In genomic region chrX:17829083-17829997, dm6 we compare ENCODE assay signal across 1 fruit fly cellular context.
A peak's percentile ranks its signal among the peaks of the same experiment; 100 is the strongest.
TF ChIP-seq lines count a peak whose summit lies in the region.

No protein-coding gene starts in this region.

TF ChIP-seq in whole organism, embryonic, 481 proteins besides CTCF, POLR2A, EP300 and RAD21 (continued from another document and continues in another):
- TF ChIP-seq CG18262 (tag; optimal IDR thresholded peaks at IDR 0.05; lab: Kevin White, UChicago), result peak; percentile 91
- TF ChIP-seq HHEX (GFP tag; optimal IDR thresholded peaks at IDR 0.05; lab: Kevin White, UChicago), result peak; percentile 25
- no peak for TF ChIP-seq CG4282 (GFP tag; optimal IDR thresholded peaks at IDR 0.05; lab: Kevin White, UChicago)
- peak; percentile 67 for TF ChIP-seq CG7556 (GFP tag; optimal IDR thresholded peaks at IDR 0.05; lab: Kevin White, UChicago)
- no peak for TF ChIP-seq CG9932 (GFP tag; IDR thresholded peaks at IDR 0.05; lab: Robert Waterston, UW)
- no peak for TF ChIP-seq Sry-δ (GFP tag; optimal IDR thresholded peaks at IDR 0.05; lab: Kevin White, UChicago)
- TF ChIP-seq fd64A (GFP tag; optimal IDR thresholded peaks at IDR 0.05; lab: Kevin White, UChicago), result no peak
- no peak for TF ChIP-seq z (GFP tag; IDR thresholded peaks at IDR 0.05; lab: Robert Waterston, UW)
- no peak for TF ChIP-seq Bdp1 (GFP tag; optimal IDR thresholded peaks at IDR 0.05; lab: Kevin White, UChicago)
- no peak for TF ChIP-seq Dref (GFP tag; IDR thresholded peaks at IDR 0.05; lab: Robert Waterston, UW)
- TF ChIP-seq chinmo (GFP tag; IDR thresholded peaks at IDR 0.05; lab: Robert Waterston, UW; ENCODE audit: partially characterized antibody), result 0 out of 4 replicates have a peak, but pooled peaks have one; percentile 36
- TF ChIP-seq dmrt99B (tag; optimal IDR thresholded peaks at IDR 0.05; lab: Kevin White, UChicago), result peak; percentile 82
- TF ChIP-seq sd (tag; optimal IDR thresholded peaks at IDR 0.05; lab: Kevin White, UChicago), result no peak
- peak; percentile 81 for TF ChIP-seq cad (GFP tag; optimal IDR thresholded peaks at IDR 0.05; lab: Kevin White, UChicago)
- TF ChIP-seq Hand (GFP tag; optimal IDR thresholded peaks at IDR 0.05; lab: Kevin White, UChicago), result no peak
- no peak for TF ChIP-seq B-H1 (GFP tag; IDR thresholded peaks at IDR 0.05; lab: Robert Waterston, UW)
- TF ChIP-seq bcd (GFP tag; optimal IDR thresholded peaks at IDR 0.05; lab: Kevin White, UChicago), result peak; percentile 51
- peak; percentile 29 to 76 for TF ChIP-seq bsh (GFP tag; optimal IDR thresholded peaks at IDR 0.05; lab: Kevin White, UChicago)
- no peak for TF ChIP-seq CG7987 (GFP tag; optimal IDR thresholded peaks at IDR 0.05; lab: Kevin White, UChicago)
- no peak for TF ChIP-seq Dll (GFP tag; IDR thresholded peaks at IDR 0.05; lab: Robert Waterston, UW; ENCODE audit: partially characterized antibody)
- peak; percentile 77 for TF ChIP-seq CG9727 (GFP tag; optimal IDR thresholded peaks at IDR 0.05; lab: Kevin White, UChicago)
- no peak for TF ChIP-seq CG6272 (GFP tag; IDR thresholded peaks at IDR 0.05; lab: Robert Waterston, UW)
- TF ChIP-seq Fer1 (GFP tag; optimal IDR thresholded peaks at IDR 0.05; lab: Kevin White, UChicago), result peak; percentile 16
- TF ChIP-seq CG7357 (GFP tag; IDR thresholded peaks at IDR 0.05; lab: Robert Waterston, UW), result 0 out of 3 replicates have a peak, but pooled peaks have one; percentile 31
- peak; percentile 20; the same call in 1 of the 3 replicates for TF ChIP-seq jigr1 (GFP tag; IDR thresholded peaks at IDR 0.05; lab: Robert Waterston, UW)
- TF ChIP-seq Adf1 (GFP tag; IDR thresholded peaks at IDR 0.05; lab: Robert Waterston, UW), result no peak
- no peak for TF ChIP-seq Myb (GFP tag; optimal IDR thresholded peaks at IDR 0.05; lab: Kevin White, UChicago)
- TF ChIP-seq CG3726 (GFP tag; IDR thresholded peaks at IDR 0.05; lab: Robert Waterston, UW), result no peak
- TF ChIP-seq hkb (optimal IDR thresholded peaks at IDR 0.05; lab: Kevin White, UChicago), result no peak
- TF ChIP-seq hkb (GFP tag; IDR thresholded peaks at IDR 0.05; lab: Robert Waterston, UW), result peak; percentile 33; the same call in 1 of the 2 replicates
- TF ChIP-seq CG30431 (GFP tag; optimal IDR thresholded peaks at IDR 0.05; lab: Kevin White, UChicago), result peak; percentile 34
- TF ChIP-seq CG17912 (GFP tag; optimal IDR thresholded peaks at IDR 0.05; lab: Kevin White, UChicago), result no peak
- peak; percentile 39 for TF ChIP-seq Abd-B (GFP tag; optimal IDR thresholded peaks at IDR 0.05; lab: Kevin White, UChicago)
- peak; percentile 85 for TF ChIP-seq CG14710 (tag; optimal IDR thresholded peaks at IDR 0.05; lab: Kevin White, UChicago)
- TF ChIP-seq Spps (tag; optimal IDR thresholded peaks at IDR 0.05; lab: Kevin White, UChicago), result peak; percentile 58
- TF ChIP-seq lbe (GFP tag; optimal IDR thresholded peaks at IDR 0.05; lab: Kevin White, UChicago), result no peak
- peak; percentile 44 for TF ChIP-seq chn (GFP tag; optimal IDR thresholded peaks at IDR 0.05; lab: Kevin White, UChicago)
- TF ChIP-seq D19A (tag; optimal IDR thresholded peaks at IDR 0.05; lab: Kevin White, UChicago), result peak; percentile 81
- TF ChIP-seq CG31365 (tag; optimal IDR thresholded peaks at IDR 0.05; lab: Kevin White, UChicago), result no peak
- no peak for TF ChIP-seq CG11085 (GFP tag; IDR thresholded peaks at IDR 0.05; lab: Robert Waterston, UW)
- no peak for TF ChIP-seq h (optimal IDR thresholded peaks at IDR 0.05; lab: Kevin White, UChicago)
- TF ChIP-seq CG10147 (GFP tag; optimal IDR thresholded peaks at IDR 0.05; lab: Kevin White, UChicago), result no peak
- TF ChIP-seq Lpt (GFP tag; optimal IDR thresholded peaks at IDR 0.05; lab: Kevin White, UChicago), result no peak
- no peak for TF ChIP-seq mam (GFP tag; optimal IDR thresholded peaks at IDR 0.05; lab: Kevin White, UChicago)
- TF ChIP-seq CG2129 (GFP tag; IDR thresholded peaks at IDR 0.05; lab: Robert Waterston, UW; ENCODE audit: partially characterized antibody), result no peak
- peak; percentile 56 for TF ChIP-seq CG17359 (tag; optimal IDR thresholded peaks at IDR 0.05; lab: Kevin White, UChicago)
- peak; percentile 53 for TF ChIP-seq CG6254 (GFP tag; optimal IDR thresholded peaks at IDR 0.05; lab: Kevin White, UChicago)
- TF ChIP-seq slp2 (GFP tag; optimal IDR thresholded peaks at IDR 0.05; lab: Kevin White, UChicago), result peak; percentile 30
- peak; percentile 54 for TF ChIP-seq az2 (GFP tag; optimal IDR thresholded peaks at IDR 0.05; lab: Kevin White, UChicago)
- no peak for TF ChIP-seq ERR (GFP tag; optimal IDR thresholded peaks at IDR 0.05; lab: Kevin White, UChicago)
- TF ChIP-seq knrl (GFP tag; IDR thresholded peaks at IDR 0.05; lab: Robert Waterston, UW; ENCODE audit: partially characterized antibody), result no peak
- TF ChIP-seq dmrt11E (tag; optimal IDR thresholded peaks at IDR 0.05; lab: Kevin White, UChicago), result peak; percentile 87
- no peak for TF ChIP-seq Stat92E (GFP tag; optimal IDR thresholded peaks at IDR 0.05; lab: Kevin White, UChicago)
- TF ChIP-seq HmgD (GFP tag; optimal IDR thresholded peaks at IDR 0.05; lab: Kevin White, UChicago), result no peak
- TF ChIP-seq H15 (GFP tag; IDR thresholded peaks at IDR 0.05; lab: Robert Waterston, UW), result no peak
- TF ChIP-seq yki (optimal IDR thresholded peaks at IDR 0.05; lab: Kevin White, UChicago), result peak; percentile 5
- TF ChIP-seq fd3F (GFP tag; optimal IDR thresholded peaks at IDR 0.05; lab: Kevin White, UChicago), result no peak
- peak; percentile 55 for TF ChIP-seq CG13775 (GFP tag; optimal IDR thresholded peaks at IDR 0.05; lab: Kevin White, UChicago)
- TF ChIP-seq dimm (GFP tag; IDR thresholded peaks at IDR 0.05; lab: Robert Waterston, UW), result no peak
- TF ChIP-seq tll (GFP tag; optimal IDR thresholded peaks at IDR 0.05; lab: Kevin White, UChicago), result peak in 1 of 2 experiments; percentile 89
- TF ChIP-seq CG1602 (GFP tag; optimal IDR thresholded peaks at IDR 0.05; lab: Kevin White, UChicago), result peak; percentile 64
- TF ChIP-seq Dek (tag; optimal IDR thresholded peaks at IDR 0.05; lab: Kevin White, UChicago), result peak; percentile 6
- TF ChIP-seq CHES-1-like (GFP tag; optimal IDR thresholded peaks at IDR 0.05; lab: Kevin White, UChicago), result no peak
- TF ChIP-seq Nf-YB (GFP tag; optimal IDR thresholded peaks at IDR 0.05; lab: Kevin White, UChicago), result peak; percentile 55
- no peak; the same call in 1 of the 2 replicates for TF ChIP-seq sob (GFP tag; IDR thresholded peaks at IDR 0.05; lab: Robert Waterston, UW)
- no peak for TF ChIP-seq CkIIα-i1 (GFP tag; IDR thresholded peaks at IDR 0.05; lab: Robert Waterston, UW)
- TF ChIP-seq BtbVII (GFP tag; optimal IDR thresholded peaks at IDR 0.05; lab: Kevin White, UChicago), result no peak
- TF ChIP-seq CG34376 (GFP tag; optimal IDR thresholded peaks at IDR 0.05; lab: Kevin White, UChicago), result no peak
- no peak for TF ChIP-seq CG6854 (GFP tag; optimal IDR thresholded peaks at IDR 0.05; lab: Kevin White, UChicago)
- TF ChIP-seq jing (GFP tag; optimal IDR thresholded peaks at IDR 0.05; lab: Kevin White, UChicago), result peak; percentile 51
- TF ChIP-seq CG16815 (GFP tag; optimal IDR thresholded peaks at IDR 0.05; lab: Kevin White, UChicago), result peak; percentile 53
- no peak for TF ChIP-seq tna (GFP tag; IDR thresholded peaks at IDR 0.05; lab: Robert Waterston, UW; ENCODE audit: partially characterized antibody)
- no peak for TF ChIP-seq ken (GFP tag; IDR thresholded peaks at IDR 0.05; lab: Robert Waterston, UW)
- TF ChIP-seq eyg (GFP tag; optimal IDR thresholded peaks at IDR 0.05; lab: Kevin White, UChicago), result no peak
- no peak for TF ChIP-seq mld (GFP tag; IDR thresholded peaks at IDR 0.05; lab: Robert Waterston, UW; ENCODE audit: partially characterized antibody)
- TF ChIP-seq gsb-n (tag; optimal IDR thresholded peaks at IDR 0.05; lab: Kevin White, UChicago), result peak; percentile 63
- no peak for TF ChIP-seq CG16779 (GFP tag; IDR thresholded peaks at IDR 0.05; lab: Robert Waterston, UW)
- TF ChIP-seq zfh2 (GFP tag; optimal IDR thresholded peaks at IDR 0.05; lab: Kevin White, UChicago), result no peak
- no peak for TF ChIP-seq toy (GFP tag; IDR thresholded peaks at IDR 0.05; lab: Robert Waterston, UW)
- TF ChIP-seq CG10209 (GFP tag; optimal IDR thresholded peaks at IDR 0.05; lab: Kevin White, UChicago), result peak; percentile 57
- peak; percentile 66 for TF ChIP-seq kni (GFP tag; optimal IDR thresholded peaks at IDR 0.05; lab: Kevin White, UChicago)
- peak; percentile 8 for TF ChIP-seq CG18599 (GFP tag; optimal IDR thresholded peaks at IDR 0.05; lab: Kevin White, UChicago)
- peak; percentile 84 for TF ChIP-seq CG17829 (tag; optimal IDR thresholded peaks at IDR 0.05; lab: Kevin White, UChicago)
- peak; percentile 39 for TF ChIP-seq run (tag; optimal IDR thresholded peaks at IDR 0.05; lab: Kevin White, UChicago)
- TF ChIP-seq cato (GFP tag; optimal IDR thresholded peaks at IDR 0.05; lab: Kevin White, UChicago; ENCODE audit: borderline replicate concordance), result no peak
- TF ChIP-seq Dad (GFP tag; optimal IDR thresholded peaks at IDR 0.05; lab: Kevin White, UChicago), result no peak
- TF ChIP-seq CG10565 (GFP tag; optimal IDR thresholded peaks at IDR 0.05; lab: Kevin White, UChicago), result no peak
- no peak for TF ChIP-seq wek (GFP tag; optimal IDR thresholded peaks at IDR 0.05; lab: Kevin White, UChicago)
- TF ChIP-seq NC2α (GFP tag; optimal IDR thresholded peaks at IDR 0.05; lab: Kevin White, UChicago), result no peak
- no peak for TF ChIP-seq CG11560 (tag; IDR thresholded peaks at IDR 0.05; lab: Robert Waterston, UW)
- TF ChIP-seq org-1 (GFP tag; optimal IDR thresholded peaks at IDR 0.05; lab: Kevin White, UChicago), result peak; percentile 47
- TF ChIP-seq CG2678 (tag; optimal IDR thresholded peaks at IDR 0.05; lab: Kevin White, UChicago), result peak; percentile 78
- no peak for TF ChIP-seq Dp (GFP tag; optimal IDR thresholded peaks at IDR 0.05; lab: Kevin White, UChicago)
- no peak for TF ChIP-seq CG13894 (tag; optimal IDR thresholded peaks at IDR 0.05; lab: Kevin White, UChicago)
- TF ChIP-seq CG4328 (GFP tag; optimal IDR thresholded peaks at IDR 0.05; lab: Kevin White, UChicago), result peak; percentile 18
- peak; percentile 32 for TF ChIP-seq Atf-2 (GFP tag; optimal IDR thresholded peaks at IDR 0.05; lab: Kevin White, UChicago)
- no peak for TF ChIP-seq hth (optimal IDR thresholded peaks at IDR 0.05; lab: Kevin White, UChicago)
- TF ChIP-seq crp (GFP tag; optimal IDR thresholded peaks at IDR 0.05; lab: Kevin White, UChicago), result peak in 1 of 2 experiments; percentile 4
- no peak for TF ChIP-seq CG13296 (GFP tag; optimal IDR thresholded peaks at IDR 0.05; lab: Kevin White, UChicago)
- TF ChIP-seq odd (GFP tag; optimal IDR thresholded peaks at IDR 0.05; lab: Kevin White, UChicago), result peak; percentile 57
- TF ChIP-seq Taf1 (GFP tag; IDR thresholded peaks at IDR 0.05; lab: Robert Waterston, UW), result no peak
- peak in 1 of 2 experiments; percentile 71 for TF ChIP-seq Eip74EF (GFP tag; optimal IDR thresholded peaks at IDR 0.05; lab: Kevin White, UChicago)
- TF ChIP-seq CG10979 (tag; optimal IDR thresholded peaks at IDR 0.05; lab: Kevin White, UChicago), result peak; percentile 87
- no peak for TF ChIP-seq Dfd (GFP tag; optimal IDR thresholded peaks at IDR 0.05; lab: Kevin White, UChicago)
- TF ChIP-seq HLHmδ (GFP tag; optimal IDR thresholded peaks at IDR 0.05; lab: Kevin White, UChicago), result no peak
- TF ChIP-seq gem (tag; optimal IDR thresholded peaks at IDR 0.05; lab: Kevin White, UChicago), result peak; percentile 84
- no peak for TF ChIP-seq CG9876 (GFP tag; optimal IDR thresholded peaks at IDR 0.05; lab: Kevin White, UChicago)
- no peak for TF ChIP-seq vnd (GFP tag; IDR thresholded peaks at IDR 0.05; lab: Robert Waterston, UW; ENCODE audit: partially characterized antibody)
- no peak for TF ChIP-seq klu (GFP tag; IDR thresholded peaks at IDR 0.05; lab: Robert Waterston, UW)
- TF ChIP-seq hbn (GFP tag; IDR thresholded peaks at IDR 0.05; lab: Robert Waterston, UW; ENCODE audit: partially characterized antibody), result no peak
- TF ChIP-seq disco-r (GFP tag; optimal IDR thresholded peaks at IDR 0.05; lab: Kevin White, UChicago), result no peak
- TF ChIP-seq phol (tag; optimal IDR thresholded peaks at IDR 0.05; lab: Kevin White, UChicago), result peak; percentile 85
- TF ChIP-seq gce (GFP tag; IDR thresholded peaks at IDR 0.05; lab: Robert Waterston, UW), result no peak
- TF ChIP-seq pum (GFP tag; optimal IDR thresholded peaks at IDR 0.05; lab: Kevin White, UChicago), result peak; percentile 18
- peak; percentile 64 for TF ChIP-seq sqz (GFP tag; optimal IDR thresholded peaks at IDR 0.05; lab: Kevin White, UChicago)
- TF ChIP-seq prd (optimal IDR thresholded peaks at IDR 0.05; lab: Kevin White, UChicago), result no peak
- TF ChIP-seq prd (GFP tag; IDR thresholded peaks at IDR 0.05; lab: Robert Waterston, UW), result peak; percentile 61; the same call in 2 of the 3 replicates
- no peak for TF ChIP-seq Mad (GFP tag; optimal IDR thresholded peaks at IDR 0.05; lab: Kevin White, UChicago)
- peak; percentile 25 for TF ChIP-seq abd-A (tag; optimal IDR thresholded peaks at IDR 0.05; lab: Kevin White, UChicago)
- no peak for TF ChIP-seq CG10654 (GFP tag; optimal IDR thresholded peaks at IDR 0.05; lab: Kevin White, UChicago)
- no peak for TF ChIP-seq CG6765 (GFP tag; optimal IDR thresholded peaks at IDR 0.05; lab: Kevin White, UChicago)
- TF ChIP-seq NC2β (GFP tag; optimal IDR thresholded peaks at IDR 0.05; lab: Kevin White, UChicago), result no peak
- peak; percentile 22; the same call in 1 of the 3 replicates for TF ChIP-seq CG11695 (GFP tag; IDR thresholded peaks at IDR 0.05; lab: Robert Waterston, UW)
- peak; percentile 84 for TF ChIP-seq CG31441 (GFP tag; IDR thresholded peaks at IDR 0.05; lab: Robert Waterston, UW)
- no peak for TF ChIP-seq CG11093 (GFP tag; IDR thresholded peaks at IDR 0.05; lab: Robert Waterston, UW)
- no peak for TF ChIP-seq unc-4 (GFP tag; IDR thresholded peaks at IDR 0.05; lab: Robert Waterston, UW; ENCODE audit: partially characterized antibody)
- TF ChIP-seq CG8281 (tag; optimal IDR thresholded peaks at IDR 0.05; lab: Kevin White, UChicago), result peak; percentile 29
- TF ChIP-seq CG7745 (tag; optimal IDR thresholded peaks at IDR 0.05; lab: Kevin White, UChicago), result no peak
- no peak for TF ChIP-seq HLH4C (GFP tag; IDR thresholded peaks at IDR 0.05; lab: Robert Waterston, UW; ENCODE audit: partially characterized antibody)
- no peak; the same call in 1 of the 2 replicates for TF ChIP-seq Rx (GFP tag; IDR thresholded peaks at IDR 0.05; lab: Robert Waterston, UW)
- TF ChIP-seq E2f2 (GFP tag; IDR thresholded peaks at IDR 0.05; lab: Robert Waterston, UW), result peak; percentile 29; the same call in 1 of the 2 replicates
- peak; percentile 26 to 36 for TF ChIP-seq Pdp1 (GFP tag; optimal IDR thresholded peaks at IDR 0.05; lab: Kevin White, UChicago)
- no peak for TF ChIP-seq lilli (GFP tag; optimal IDR thresholded peaks at IDR 0.05; lab: Kevin White, UChicago)
- no peak for TF ChIP-seq sr (GFP tag; IDR thresholded peaks at IDR 0.05; lab: Robert Waterston, UW)
